Worm (Caenorhabditis elegans) whole organism, L3 larva: ENCODE results near the gene EGAP9.3.
A peak's percentile ranks its signal among the peaks of the same experiment; 100 is the strongest.

Source experiments
- R02D3.7 ChIP-seq: fragments of 150-350 bp; optimal IDR thresholded peaks from 2 replicates; lab custom pipeline; 2014; ENCODE audit warnings: missing biosample characterization, missing genetic modification characterization
- ZK546.5 ChIP-seq: sonication (generic microtip); optimal IDR thresholded peaks from 2 replicates; lab custom pipeline; 2017; ENCODE audit warnings: missing biosample characterization, missing genetic modification characterization
- ama-1 ChIP-seq: fragments of 150-350 bp; optimal IDR thresholded peaks from 2 replicates; lab custom pipeline; 2018
- ceh-16 ChIP-seq: sonication (generic microtip); optimal IDR thresholded peaks from 2 replicates; lab custom pipeline; 2017; ENCODE audit warnings: missing biosample characterization, missing genetic modification characterization
- ceh-28 ChIP-seq: fragments of 150-350 bp; optimal IDR thresholded peaks from 2 replicates; lab custom pipeline; 2014; ENCODE audit warnings: missing biosample characterization, missing genetic modification reagents, missing genetic modification characterization
- ceh-82 ChIP-seq: fragments of 150-350 bp; optimal IDR thresholded peaks from 2 replicates; lab custom pipeline; 2014; ENCODE audit warnings: missing biosample characterization, missing genetic modification characterization
- egl-27 ChIP-seq: sonication (generic microtip); optimal IDR thresholded peaks from 4 replicates; lab custom pipeline; 2017; ENCODE audit warnings: missing biosample characterization, missing genetic modification reagents, missing genetic modification characterization
- elt-1 ChIP-seq: fragments of 150-350 bp; optimal IDR thresholded peaks from 2 replicates; lab custom pipeline; 2014; ENCODE audit warnings: missing biosample characterization, missing genetic modification characterization
- elt-2 ChIP-seq: sonication (generic microtip); optimal IDR thresholded peaks from 2 replicates; lab custom pipeline; 2016; ENCODE audit warnings: missing genetic modification reagents, mild to moderate bottlenecking, missing genetic modification characterization, missing compliant biosample characterization
- elt-3 ChIP-seq, 3 experiments: fragments of 150-350 bp in 1 of 3; sonication (generic microtip) in 2 of 3; optimal IDR thresholded peaks; 2 replicates in 2 of 3; 4 replicates in 1 of 3; lab custom pipeline; 2014 to 2017; ENCODE audit warnings: missing biosample characterization in 3 of 3, missing genetic modification characterization in 3 of 3
- eor-1 ChIP-seq, 2 experiments: fragments of 150-350 bp; optimal IDR thresholded peaks; 2 replicates each; lab custom pipeline; 2014 to 2018; ENCODE audit warnings: missing biosample characterization in 2 of 2, missing genetic modification characterization in 2 of 2
- fkh-10 ChIP-seq: sonication (generic microtip); optimal IDR thresholded peaks from 2 replicates; lab custom pipeline; 2017; ENCODE audit warnings: missing biosample characterization, missing genetic modification reagents, missing genetic modification characterization
- fkh-2 ChIP-seq: fragments of 150-350 bp; optimal IDR thresholded peaks from 2 replicates; lab custom pipeline; 2014; ENCODE audit warnings: missing biosample characterization, missing genetic modification reagents, missing genetic modification characterization
- hmg-11 ChIP-seq: sonication (generic microtip); optimal IDR thresholded peaks from 2 replicates; lab custom pipeline; 2016; ENCODE audit warnings: missing genetic modification characterization, missing compliant biosample characterization
- jun-1 ChIP-seq: fragments of 150-350 bp; optimal IDR thresholded peaks from 2 replicates; lab custom pipeline; 2014; ENCODE audit warnings: missing biosample characterization, missing genetic modification reagents, missing genetic modification characterization
- lin-15B ChIP-seq: fragments of 150-350 bp; optimal IDR thresholded peaks from 2 replicates; lab custom pipeline; 2014; ENCODE audit warnings: missing biosample characterization, missing genetic modification characterization
- lsy-12 ChIP-seq: sonication (generic microtip); optimal IDR thresholded peaks from 2 replicates; lab custom pipeline; 2016; ENCODE audit warnings: mild to moderate bottlenecking, missing genetic modification characterization, missing compliant biosample characterization
- nfya-1 ChIP-seq: sonication (generic microtip); optimal IDR thresholded peaks from 2 replicates; lab custom pipeline; 2017; ENCODE audit warnings: missing genetic modification characterization, mild to moderate bottlenecking, missing compliant biosample characterization, antibody characterized with exemption, moderate library complexity; ENCODE audit not compliant: insufficient read depth
- nhr-11 ChIP-seq: fragments of 150-350 bp; optimal IDR thresholded peaks from 2 replicates; lab custom pipeline; 2014; ENCODE audit warnings: missing biosample characterization, missing genetic modification characterization
- nhr-12 ChIP-seq: fragments of 150-350 bp; optimal IDR thresholded peaks from 2 replicates; lab custom pipeline; 2014; ENCODE audit warnings: missing biosample characterization, missing genetic modification characterization
- nhr-23 ChIP-seq: fragments of 150-350 bp; optimal IDR thresholded peaks from 2 replicates; lab custom pipeline; 2014; ENCODE audit warnings: missing biosample characterization, missing genetic modification reagents, missing genetic modification characterization
- nhr-237 ChIP-seq: fragments of 150-350 bp; optimal IDR thresholded peaks from 2 replicates; lab custom pipeline; 2014; ENCODE audit warnings: missing biosample characterization, missing genetic modification characterization
- nhr-25 ChIP-seq: sonication (generic microtip); optimal IDR thresholded peaks from 2 replicates; lab custom pipeline; 2017; ENCODE audit warnings: missing biosample characterization, missing genetic modification characterization
- nhr-43 ChIP-seq: sonication (generic microtip); optimal IDR thresholded peaks from 2 replicates; lab custom pipeline; 2016; ENCODE audit warnings: mild to moderate bottlenecking, missing genetic modification characterization, missing compliant biosample characterization; ENCODE audit not compliant: poor library complexity, severe bottlenecking
- nhr-67 ChIP-seq: fragments of 150-350 bp; optimal IDR thresholded peaks from 2 replicates; lab custom pipeline; 2014; ENCODE audit warnings: missing biosample characterization, missing genetic modification characterization
- nhr-77 ChIP-seq: fragments of 150-350 bp; optimal IDR thresholded peaks from 2 replicates; lab custom pipeline; 2014; ENCODE audit warnings: missing biosample characterization, missing genetic modification characterization
- pha-4 ChIP-seq: fragments of 150-350 bp; optimal IDR thresholded peaks from 2 replicates; lab custom pipeline; 2014; ENCODE audit warnings: missing biosample characterization, missing genetic modification reagents, missing genetic modification characterization
- pqm-1 ChIP-seq: fragments of 150-350 bp; optimal IDR thresholded peaks from 2 replicates; lab custom pipeline; 2017; ENCODE audit warnings: missing biosample characterization, missing genetic modification characterization, inconsistent platforms
- sea-2 ChIP-seq: fragments of 150-350 bp; sonication (generic microtip); optimal IDR thresholded peaks from 4 replicates; lab custom pipeline; 2014; ENCODE audit warnings: missing biosample characterization, missing genetic modification reagents, missing genetic modification characterization
- snpc-4 ChIP-seq: fragments of 150-350 bp; optimal IDR thresholded peaks from 2 replicates; lab custom pipeline; 2014; ENCODE audit warnings: missing biosample characterization, missing genetic modification characterization
- tbx-2 ChIP-seq: sonication (generic microtip); optimal IDR thresholded peaks from 2 replicates; lab custom pipeline; 2016; ENCODE audit warnings: mild to moderate bottlenecking, missing genetic modification characterization, missing compliant biosample characterization
- unc-39 ChIP-seq: sonication (generic microtip); optimal IDR thresholded peaks from 4 replicates; lab custom pipeline; 2017; ENCODE audit warnings: missing biosample characterization, missing genetic modification characterization
- unc-62 ChIP-seq: fragments of 150-350 bp; sonication (generic microtip); optimal IDR thresholded peaks from 4 replicates; lab custom pipeline; 2014; ENCODE audit warnings: missing biosample characterization, missing genetic modification reagents, missing genetic modification characterization
- zag-1 ChIP-seq: fragments of 150-350 bp; optimal IDR thresholded peaks from 2 replicates; lab custom pipeline; 2014; ENCODE audit warnings: missing biosample characterization, missing genetic modification characterization
- ztf-11 ChIP-seq: fragments of 150-350 bp; optimal IDR thresholded peaks from 2 replicates; lab custom pipeline; 2014; ENCODE audit warnings: missing biosample characterization, missing genetic modification characterization
- ztf-4 ChIP-seq: fragments of 150-350 bp; optimal IDR thresholded peaks from 2 replicates; lab custom pipeline; 2014; ENCODE audit warnings: missing biosample characterization, missing genetic modification characterization

Gene EGAP9.3

ce11 chrV:6557035-6557434 lies 22.9 kb downstream of the EGAP9.3 start, which contains the start of gene spp-27:
TSS of gene spp-27 (minus strand) at chrV:6557135.
- TF ChIP-seq hmg-11 (tag; lab: Kevin White, UChicago) (no peak), elt-3 (tag; optimal IDR thresholded peaks at IDR 0.05; lab: Kevin White, UChicago) (no peak), nhr-11 (no peak), fkh-10 (GFP tag; lab: Kevin White, UChicago) (no peak)

ce11 chrV:6554308-6554707 lies 25.6 kb downstream of the EGAP9.3 start, which contains the start of gene K04A8.19:
TSS of gene K04A8.19 (minus strand) at chrV:6554408.
- TF ChIP-seq ztf-11 (tag; lab: Kevin White, UChicago) (no peak), ceh-28 (tag; lab: Kevin White, UChicago) (no peak), tbx-2 (tag; lab: Kevin White, UChicago) (no peak), nhr-237 (tag; lab: Kevin White, UChicago) (no peak), nhr-12 (tag; lab: Kevin White, UChicago) (no peak), ama-1 (no peak), unc-62 (no peak), nhr-77 (tag; lab: Kevin White, UChicago) (no peak), pqm-1 (tag; lab: Kevin White, UChicago) (no peak), egl-27 (no peak), snpc-4 (tag; lab: Kevin White, UChicago) (no peak), jun-1 (tag; lab: Kevin White, UChicago) (no peak), hmg-11 (tag; lab: Kevin White, UChicago) (no peak), unc-39 (no peak), nfya-1 (tag; lab: Kevin White, UChicago) (no peak), lsy-12 (tag; lab: Kevin White, UChicago) (no peak), ZK546.5 (tag; lab: Kevin White, UChicago) (no peak), nhr-25 (tag; lab: Kevin White, UChicago) (no peak), elt-1 (tag; lab: Kevin White, UChicago) (no peak)
- TF ChIP-seq, all 47 proteins: peak for 0

ce11 chrV:6551707-6552390 lies 28.1 kb downstream of the EGAP9.3 start, which contains the start of gene twk-10:
TSS of gene twk-10 (plus strand) at chrV:6552340.
- TF ChIP-seq nhr-43 (peak; percentile 47), nhr-23 (tag; lab: Kevin White, UChicago) (peak; percentile 12), egl-27 (peak; percentile 9), fkh-2 (tag; lab: Kevin White, UChicago) (no peak), ztf-4 (tag; lab: Kevin White, UChicago) (no peak), nfya-1 (tag; lab: Kevin White, UChicago) (no peak), nhr-237 (tag; lab: Kevin White, UChicago) (no peak), lin-15B (no peak), elt-3 (tag; optimal IDR thresholded peaks at IDR 0.05; lab: Kevin White, UChicago) (no peak), elt-2 (tag; lab: Kevin White, UChicago) (peak; percentile 32), ama-1 (no peak), nhr-11 (no peak), pqm-1 (tag; lab: Kevin White, UChicago) (peak; percentile 5), pha-4 (tag; lab: Kevin White, UChicago) (peak; percentile 60), eor-1 (tag; optimal IDR thresholded peaks at IDR 0.05; lab: Kevin White, UChicago) (no peak), ceh-16 (tag; lab: Kevin White, UChicago) (no peak)

ce11 chrV:6549871-6550270 lies 30.1 kb downstream of the EGAP9.3 start, which contains the start of gene lipl-4:
TSS of gene lipl-4 (plus strand) at chrV:6550171.
- TF ChIP-seq elt-1 (tag; lab: Kevin White, UChicago) (no peak), unc-62 (no peak), nhr-43 (no peak), pha-4 (tag; lab: Kevin White, UChicago) (peak; percentile 5), pqm-1 (tag; lab: Kevin White, UChicago) (peak; percentile 18), sea-2 (GFP tag; lab: Kevin White, UChicago) (no peak), zag-1 (tag; lab: Kevin White, UChicago) (no peak), eor-1 (tag; optimal IDR thresholded peaks at IDR 0.05; lab: Kevin White, UChicago) (no peak), ceh-82 (tag; lab: Kevin White, UChicago) (no peak), nhr-67 (tag; lab: Kevin White, UChicago) (no peak), elt-2 (tag; lab: Kevin White, UChicago) (no peak), fkh-10 (GFP tag; lab: Kevin White, UChicago) (no peak), R02D3.7 (no peak)
- TF ChIP-seq, all 47 proteins: peak for 2
